Worm (Caenorhabditis elegans) whole organism, late embryonic: ENCODE measurements around the gene R02D5.7.

Experiments
- C08G9.2 ChIP-seq: sonication (generic microtip); optimal IDR thresholded peaks from 2 replicates; lab custom pipeline; 2016; ENCODE audit warnings: mild to moderate bottlenecking, missing genetic modification characterization, moderate library complexity, missing compliant biosample characterization
- C38D4.7 ChIP-seq: fragments of 200-800 bp; sonication (Bioruptor generic); optimal IDR thresholded peaks from 2 replicates; lab custom pipeline; 2018; ENCODE audit warnings: mild to moderate bottlenecking, missing genetic modification characterization, moderate library complexity, missing compliant biosample characterization
- F13H6.1 ChIP-seq: sonication (generic microtip); optimal IDR thresholded peaks from 2 replicates; lab custom pipeline; 2016; ENCODE audit warnings: missing genetic modification characterization, missing compliant biosample characterization
- T23F11.4 ChIP-seq: fragments of 200-800 bp; sonication (Bioruptor generic); optimal IDR thresholded peaks from 2 replicates; lab custom pipeline; 2018; ENCODE audit warnings: mild to moderate bottlenecking, missing genetic modification characterization, missing compliant biosample characterization
- ahr-1 ChIP-seq: sonication (generic microtip); optimal IDR thresholded peaks from 2 replicates; lab custom pipeline; 2016; ENCODE audit warnings: missing genetic modification characterization, missing compliant biosample characterization
- ama-1 ChIP-seq: fragments of 150-350 bp; optimal IDR thresholded peaks from 2 replicates; lab custom pipeline; 2014
- ceh-14 ChIP-seq: sonication (generic microtip); optimal IDR thresholded peaks from 2 replicates; lab custom pipeline; 2016; ENCODE audit warnings: missing genotype, missing genetic modification characterization, missing compliant biosample characterization
- ceh-18 ChIP-seq: sonication (generic microtip); optimal IDR thresholded peaks from 2 replicates; lab custom pipeline; 2016; ENCODE audit warnings: missing genetic modification characterization, missing compliant biosample characterization
- ceh-19 ChIP-seq: fragments of 200-800 bp; sonication (Bioruptor generic); optimal IDR thresholded peaks from 2 replicates; lab custom pipeline; 2018; ENCODE audit warnings: mild to moderate bottlenecking, missing genetic modification characterization, missing compliant biosample characterization
- ceh-2 ChIP-seq: sonication (generic microtip); optimal IDR thresholded peaks from 2 replicates; lab custom pipeline; 2016; ENCODE audit warnings: missing genotype, missing genetic modification characterization, missing compliant biosample characterization
- ceh-31 ChIP-seq: sonication (generic microtip); optimal IDR thresholded peaks from 2 replicates; lab custom pipeline; 2016; ENCODE audit warnings: missing genetic modification characterization, missing compliant biosample characterization
- che-1 ChIP-seq: sonication (generic microtip); optimal IDR thresholded peaks from 2 replicates; lab custom pipeline; 2016; ENCODE audit warnings: mild to moderate bottlenecking, missing genetic modification characterization, missing compliant biosample characterization
- dmd-4 ChIP-seq: sonication (generic microtip); optimal IDR thresholded peaks from 2 replicates; lab custom pipeline; 2016; ENCODE audit warnings: borderline replicate concordance, missing genetic modification characterization, missing compliant biosample characterization
- fax-1 ChIP-seq: sonication (generic microtip); optimal IDR thresholded peaks from 2 replicates; lab custom pipeline; 2016; ENCODE audit warnings: missing genotype, missing genetic modification characterization, missing compliant biosample characterization
- fkh-6 ChIP-seq: sonication (generic microtip); optimal IDR thresholded peaks from 2 replicates; lab custom pipeline; 2016; ENCODE audit warnings: missing genetic modification characterization, missing compliant biosample characterization
- gmeb-2 ChIP-seq: sonication (generic microtip); optimal IDR thresholded peaks from 2 replicates; lab custom pipeline; 2016; ENCODE audit warnings: missing genetic modification characterization, inconsistent platforms, missing compliant biosample characterization
- hlh-30 ChIP-seq: sonication (generic microtip); optimal IDR thresholded peaks from 2 replicates; lab custom pipeline; 2017; ENCODE audit warnings: antibody characterized with exemption, missing genetic modification characterization, missing compliant biosample characterization; ENCODE audit not compliant: insufficient read depth
- hlh-8 ChIP-seq: sonication (generic microtip); optimal IDR thresholded peaks from 2 replicates; lab custom pipeline; 2016; ENCODE audit warnings: missing genotype, missing genetic modification characterization, missing compliant biosample characterization
- lim-6 ChIP-seq: sonication (generic microtip); optimal IDR thresholded peaks from 2 replicates; lab custom pipeline; 2016; ENCODE audit warnings: missing genetic modification characterization, missing compliant biosample characterization
- madf-2 ChIP-seq: sonication (generic microtip); optimal IDR thresholded peaks from 2 replicates; lab custom pipeline; 2017; ENCODE audit warnings: missing genetic modification characterization, missing compliant biosample characterization
- mec-3 ChIP-seq: sonication (generic microtip); optimal IDR thresholded peaks from 2 replicates; lab custom pipeline; 2016; ENCODE audit warnings: borderline replicate concordance, missing genetic modification characterization, missing compliant biosample characterization
- nfya-1 ChIP-seq: sonication (generic microtip); optimal IDR thresholded peaks from 2 replicates; lab custom pipeline; 2017; ENCODE audit warnings: missing genetic modification characterization, mild to moderate bottlenecking, missing compliant biosample characterization, antibody characterized with exemption, moderate library complexity
- nhr-232 ChIP-seq: sonication (generic microtip); optimal IDR thresholded peaks from 2 replicates; lab custom pipeline; 2016; ENCODE audit warnings: missing genetic modification characterization, missing compliant biosample characterization
- npax-4 ChIP-seq: sonication (generic microtip); optimal IDR thresholded peaks from 2 replicates; lab custom pipeline; 2016; ENCODE audit warnings: missing genetic modification characterization, missing compliant biosample characterization
- odd-2 ChIP-seq: sonication (generic microtip); optimal IDR thresholded peaks from 2 replicates; lab custom pipeline; 2017; ENCODE audit warnings: antibody characterized with exemption, mild to moderate bottlenecking, missing genetic modification characterization, missing compliant biosample characterization
- pat-9 ChIP-seq: fragments of 200-800 bp; sonication (Bioruptor generic); optimal IDR thresholded peaks from 2 replicates; lab custom pipeline; 2018; ENCODE audit warnings: mild to moderate bottlenecking, missing genetic modification characterization, moderate library complexity, missing compliant biosample characterization
- rnt-1 ChIP-seq: sonication (generic microtip); optimal IDR thresholded peaks from 2 replicates; lab custom pipeline; 2016; ENCODE audit warnings: missing genetic modification characterization, missing compliant biosample characterization
- sox-2 ChIP-seq: fragments of 200-800 bp; sonication (Bioruptor generic); IDR thresholded peaks from 2 replicates; pipeline ENCODE4 v1.3.6; 2022; ENCODE audit warnings: missing genetic modification reagents, missing genetic modification characterization, missing compliant biosample characterization
- sox-4 ChIP-seq: sonication (generic microtip); optimal IDR thresholded peaks from 2 replicates; lab custom pipeline; 2017; ENCODE audit warnings: mild to moderate bottlenecking, missing genetic modification characterization, inconsistent platforms, missing compliant biosample characterization
- tbx-2 ChIP-seq: sonication (generic microtip); optimal IDR thresholded peaks from 2 replicates; lab custom pipeline; 2016; ENCODE audit warnings: missing genetic modification characterization, missing compliant biosample characterization
- tbx-7 ChIP-seq: sonication (generic microtip); optimal IDR thresholded peaks from 2 replicates; lab custom pipeline; 2016; ENCODE audit warnings: missing genotype, missing genetic modification characterization, missing compliant biosample characterization
- ttx-3 ChIP-seq: sonication (generic microtip); optimal IDR thresholded peaks from 2 replicates; lab custom pipeline; 2016; ENCODE audit warnings: missing genetic modification reagents, missing genetic modification characterization, missing compliant biosample characterization
- unc-42 ChIP-seq: sonication (generic microtip); optimal IDR thresholded peaks from 2 replicates; lab custom pipeline; 2016; ENCODE audit warnings: missing genotype, missing genetic modification characterization, missing compliant biosample characterization
- unc-86 ChIP-seq: sonication (generic microtip); optimal IDR thresholded peaks from 2 replicates; lab custom pipeline; 2016; ENCODE audit warnings: missing genetic modification characterization, missing compliant biosample characterization
- zip-5 ChIP-seq: sonication (generic microtip); optimal IDR thresholded peaks from 2 replicates; lab custom pipeline; 2016; ENCODE audit warnings: missing genetic modification characterization, missing compliant biosample characterization

R02D5.7 gene

DNA sequence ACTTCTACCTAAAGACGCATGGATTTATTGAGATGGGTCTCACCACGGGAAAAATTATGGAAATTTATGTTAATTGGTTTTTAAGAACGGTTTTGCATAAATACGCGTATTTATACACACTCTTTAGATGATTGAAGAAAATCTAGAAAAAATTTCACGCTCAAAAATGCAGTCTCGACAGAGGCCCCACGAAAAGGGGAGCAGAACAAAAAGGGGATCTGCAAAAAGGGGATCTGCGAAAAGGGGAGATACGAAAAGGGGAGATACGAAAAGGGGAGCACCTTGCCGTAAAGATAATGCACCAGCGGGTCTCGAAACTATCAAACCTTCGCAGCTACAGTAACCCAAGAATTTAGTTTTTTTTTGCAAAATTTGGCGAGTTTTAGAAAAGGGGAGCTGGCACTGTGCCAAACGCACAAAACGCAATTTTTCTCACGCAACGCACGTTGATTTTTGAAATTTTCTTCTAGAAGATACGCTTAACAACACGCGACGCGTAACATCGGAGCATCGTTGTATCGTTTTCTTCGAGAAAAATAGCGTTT lies 37.8 kb downstream of the R02D5.7 start:
- TF ChIP-seq C08G9.2 (tag; lab: Kevin White, UChicago) (peak; percentile 68), lim-6 (tag; lab: Kevin White, UChicago) (peak; percentile 50), zip-5 (tag; lab: Kevin White, UChicago) (peak; percentile 23), fax-1 (tag; lab: Kevin White, UChicago) (peak; percentile 25), ceh-14 (tag; lab: Kevin White, UChicago) (peak; percentile 50), ceh-31 (tag; lab: Kevin White, UChicago) (peak; percentile 83), tbx-2 (peak; percentile 72), tbx-7 (tag; lab: Kevin White, UChicago) (peak; percentile 25), rnt-1 (peak; percentile 14), dmd-4 (tag; lab: Kevin White, UChicago) (peak; percentile 34), ceh-2 (tag; lab: Kevin White, UChicago) (peak; percentile 45)

DNA sequence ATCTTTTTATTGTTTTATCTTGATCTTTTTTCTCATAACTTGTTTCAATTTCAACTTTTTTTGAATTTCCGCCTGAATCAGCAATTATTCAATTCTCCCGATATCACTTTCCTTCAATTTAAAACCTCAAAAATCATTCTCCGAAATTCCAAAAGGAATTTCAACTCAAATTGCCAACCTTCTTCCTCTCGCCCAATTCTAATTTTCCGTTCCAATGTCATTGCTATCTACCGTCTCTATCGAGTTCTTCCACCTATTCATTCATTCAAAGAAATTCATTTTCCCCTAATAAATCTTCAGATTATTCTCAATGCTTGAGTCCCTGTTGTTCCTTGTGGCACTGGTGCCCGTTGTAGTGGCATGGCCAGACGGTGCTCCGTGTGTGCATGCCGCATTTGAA lies 40.5 kb downstream of the R02D5.7 start, which contains the start of gene F23B12.4:
F23B12.4 (plus strand) TSS at position 301 of the 400 bp plus-strand sequence.
- TF ChIP-seq lim-6 (tag; lab: Kevin White, UChicago) (no peak), fkh-6 (tag; lab: Kevin White, UChicago) (no peak), pat-9 (tag; lab: Kevin White, UChicago) (no peak), ceh-19 (GFP tag; lab: Kevin White, UChicago) (no peak), ceh-18 (tag; lab: Kevin White, UChicago) (no peak), T23F11.4 (GFP tag; lab: Kevin White, UChicago) (no peak), ama-1 (lab: Kevin White, UChicago) (no peak), sox-2 (GFP tag; lab: Robert Waterston, UW) (no peak)

DNA sequence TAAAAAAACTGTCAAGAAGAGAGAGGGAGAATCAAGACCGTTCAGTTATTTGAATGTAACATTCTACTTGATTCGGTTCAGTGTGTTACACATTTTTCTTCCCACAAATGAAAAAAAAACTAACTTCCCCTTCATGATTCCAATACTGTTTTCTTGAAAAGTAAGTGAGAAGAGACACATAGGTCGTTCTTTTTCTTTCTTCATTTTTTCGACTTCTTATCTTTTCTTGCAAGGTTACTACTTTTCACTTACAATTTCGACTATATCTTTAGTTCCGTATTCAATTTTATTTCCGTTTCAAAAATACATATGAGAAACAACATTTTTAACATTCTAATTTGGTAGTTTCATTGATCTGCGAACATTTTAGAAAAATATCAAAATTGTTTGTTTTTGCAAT lies 42.1 kb downstream of the R02D5.7 start:
- no peak for TF ChIP-seq unc-86 (tag; lab: Kevin White, UChicago)
- no peak for TF ChIP-seq F13H6.1 (tag; lab: Kevin White, UChicago)
- no peak for TF ChIP-seq che-1 (tag; lab: Kevin White, UChicago)
- TF ChIP-seq mec-3 (tag; lab: Kevin White, UChicago): no peak
- no peak for TF ChIP-seq nhr-232 (tag; lab: Kevin White, UChicago)
- no peak for TF ChIP-seq ceh-31 (tag; lab: Kevin White, UChicago)
- TF ChIP-seq tbx-2: no peak
- no peak for TF ChIP-seq npax-4 (tag; lab: Kevin White, UChicago)
- TF ChIP-seq gmeb-2 (tag; lab: Kevin White, UChicago): no peak
- TF ChIP-seq rnt-1: no peak
- no peak for TF ChIP-seq ceh-2 (tag; lab: Kevin White, UChicago)
- TF ChIP-seq hlh-8: no peak
- no peak for TF ChIP-seq ttx-3 (tag; lab: Kevin White, UChicago)
- TF ChIP-seq madf-2 (tag; lab: Kevin White, UChicago): no peak
- no peak for TF ChIP-seq ahr-1 (tag; lab: Kevin White, UChicago)
- TF ChIP-seq unc-42 (tag; lab: Kevin White, UChicago): no peak
- no peak for TF ChIP-seq odd-2 (tag; lab: Kevin White, UChicago)
- TF ChIP-seq nfya-1 (tag; lab: Kevin White, UChicago): no peak

DNA sequence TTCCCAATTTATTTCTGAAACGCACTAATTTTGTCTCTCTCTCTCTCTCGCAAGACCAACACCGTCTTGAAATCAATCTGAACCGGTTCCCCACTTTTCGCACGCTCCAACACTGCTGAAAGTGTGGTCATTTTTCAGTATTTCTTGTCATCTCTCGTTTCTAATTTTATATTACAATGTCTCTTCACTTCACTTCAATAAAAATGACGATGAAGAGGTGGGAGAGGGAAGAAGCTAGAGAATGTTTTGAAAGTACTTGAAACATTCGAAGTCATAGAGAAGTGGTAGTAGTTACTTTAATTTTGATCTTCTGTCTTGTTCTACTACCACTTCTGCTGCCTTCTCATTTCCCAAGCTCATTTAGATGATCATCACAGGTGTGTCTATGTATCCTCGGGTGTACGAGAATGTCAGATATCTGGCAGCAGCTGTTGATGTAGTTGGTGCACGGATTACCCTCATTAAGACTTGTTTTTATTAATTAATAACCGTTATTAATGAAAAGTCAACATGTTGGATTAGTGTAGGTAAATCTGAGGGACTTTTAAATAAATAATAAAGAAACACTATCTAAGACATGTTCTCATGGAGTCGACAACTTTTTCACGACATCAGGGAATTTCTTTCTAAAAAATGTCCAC lies 43.1 kb downstream of the R02D5.7 start:
- no peak for TF ChIP-seq ceh-19 (GFP tag; lab: Kevin White, UChicago)
- no peak for TF ChIP-seq C38D4.7 (GFP tag; lab: Kevin White, UChicago)
- TF ChIP-seq sox-4 (tag; lab: Kevin White, UChicago): no peak
- TF ChIP-seq hlh-30: no peak
- no peak for TF ChIP-seq rnt-1
- TF ChIP-seq fax-1 (tag; lab: Kevin White, UChicago): no peak
